Worm (Caenorhabditis elegans): Measurements from ENCODE around the gene moc-3.

The moc-3 gene

ce11 chrIV:8102231-8102630 is 28.1 kb upstream of the moc-3 start, which contains the start of gene Y42H9AR.5:
Gene Y42H9AR.5 (plus strand): TSS chrIV:8102531.
- no peak for TF ChIP-seq unc-86 (tag; optimal IDR thresholded peaks at IDR 0.05)
- peak; percentile 82 for TF ChIP-seq elt-2 (tag; optimal IDR thresholded peaks at IDR 0.05)
- no peak for TF ChIP-seq nhr-232 (tag; optimal IDR thresholded peaks at IDR 0.05)

DNA sequence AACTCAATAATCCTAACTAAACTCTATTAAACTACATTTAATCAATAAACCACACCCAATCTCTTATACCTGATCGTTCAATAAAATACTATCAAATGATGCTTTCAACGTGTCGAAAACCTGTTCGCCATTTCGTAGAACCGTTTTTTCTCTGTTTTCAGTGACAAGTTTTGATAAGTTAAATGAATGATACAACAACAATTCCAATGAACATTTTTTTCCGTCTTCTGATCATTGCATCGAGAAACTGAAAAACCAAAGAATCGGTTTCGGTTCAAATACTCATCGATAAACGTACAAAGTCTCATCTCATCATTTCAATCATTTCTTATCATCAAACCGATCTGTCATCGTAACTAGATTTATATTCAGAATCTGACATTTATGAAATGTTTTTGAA is 27.2 kb upstream of the moc-3 start:
- peak; percentile 28 for TF ChIP-seq unc-55 (GFP tag; optimal IDR thresholded peaks at IDR 0.05)
- no peak for TF ChIP-seq Y22D7AL.16 (tag; optimal IDR thresholded peaks at IDR 0.05)

DNA sequence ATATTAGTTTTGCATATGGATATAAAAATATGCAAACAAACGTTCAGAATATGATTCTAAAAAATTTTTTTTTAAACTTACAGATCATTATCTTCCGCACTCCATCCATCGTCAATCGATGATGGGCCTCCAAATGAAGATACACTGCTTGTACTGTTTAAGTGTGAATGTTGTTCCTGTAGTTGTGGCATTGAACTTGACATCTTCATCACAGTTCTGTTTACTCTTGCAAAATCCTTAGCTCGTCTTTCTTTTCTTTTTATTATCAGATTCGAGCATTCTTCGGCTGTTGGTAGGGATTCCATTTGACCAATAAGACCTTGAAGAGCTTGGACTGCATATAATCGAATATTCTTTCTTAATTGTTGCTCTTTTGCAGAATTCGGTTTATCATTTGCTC is 25.3 kb upstream of the moc-3 start:
- TF ChIP-seq unc-86 (tag; optimal IDR thresholded peaks at IDR 0.05), result no peak
- TF ChIP-seq ceh-45 (GFP tag; IDR thresholded peaks at IDR 0.05), result no peak
- TF ChIP-seq pag-3 (tag; optimal IDR thresholded peaks at IDR 0.05; ENCODE audit: borderline replicate concordance), result no peak
- no peak for TF ChIP-seq ceh-22 (tag; optimal IDR thresholded peaks at IDR 0.05)
- no peak for TF ChIP-seq K02D7.2 (tag; optimal IDR thresholded peaks at IDR 0.05)

DNA sequence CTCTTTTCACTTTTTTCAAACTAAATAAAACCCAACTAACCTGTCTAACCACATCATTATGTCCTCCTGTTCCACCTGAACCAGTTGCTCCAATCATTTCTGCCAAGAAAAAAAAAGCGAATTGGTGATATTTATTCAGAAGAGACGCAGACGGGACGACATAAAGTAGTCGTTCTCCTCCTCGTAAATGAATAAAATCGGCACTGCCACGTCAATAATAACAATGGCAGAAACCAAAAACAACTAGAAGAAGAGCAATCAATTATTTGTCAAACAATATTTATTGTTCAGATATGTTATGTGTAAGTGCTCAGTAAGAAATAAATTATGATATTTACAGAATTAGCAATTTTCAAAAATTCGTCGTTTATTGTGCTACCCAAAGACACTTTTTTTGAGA is 22.9 kb upstream of the moc-3 start, which contains the start of gene rabs-5:
rabs-5 (minus strand) TSS at position 101 of the 400 bp plus-strand sequence.
- TF ChIP-seq unc-3 (GFP tag; conservative IDR thresholded peaks at IDR 0.05) (no peak), unc-3 (tag; optimal IDR thresholded peaks at IDR 0.05) (no peak), K02D7.2 (tag; optimal IDR thresholded peaks at IDR 0.05) (no peak), mec-3 (tag; optimal IDR thresholded peaks at IDR 0.05; ENCODE audit: borderline replicate concordance) (no peak), C08G9.2 (tag; optimal IDR thresholded peaks at IDR 0.05) (no peak), zip-5 (tag; optimal IDR thresholded peaks at IDR 0.05) (no peak), pros-1 (tag; optimal IDR thresholded peaks at IDR 0.05) (no peak), fax-1 (tag; optimal IDR thresholded peaks at IDR 0.05) (no peak), K09A11.1 (tag; optimal IDR thresholded peaks at IDR 0.05; ENCODE audit: insufficient read depth) (no peak), F13H6.1 (tag; optimal IDR thresholded peaks at IDR 0.05) (no peak), T23F11.4 (GFP tag; optimal IDR thresholded peaks at IDR 0.05) (no peak), C38D4.7 (GFP tag; optimal IDR thresholded peaks at IDR 0.05) (no peak), ets-4 (tag; optimal IDR thresholded peaks at IDR 0.05) (no peak), che-1 (tag; optimal IDR thresholded peaks at IDR 0.05) (no peak), hlh-6 (tag; optimal IDR thresholded peaks at IDR 0.05) (no peak), ttx-3 (tag; optimal IDR thresholded peaks at IDR 0.05) (no peak), sox-4 (tag; optimal IDR thresholded peaks at IDR 0.05) (no peak), gmeb-2 (tag; optimal IDR thresholded peaks at IDR 0.05) (no peak), npax-4 (tag; optimal IDR thresholded peaks at IDR 0.05) (no peak), rnt-1 (tag; optimal IDR thresholded peaks at IDR 0.05) (no peak)

- TF ChIP-seq ceh-48 (tag; optimal IDR thresholded peaks at IDR 0.05), result peak; percentile 25
- TF ChIP-seq nhr-11 (tag; optimal IDR thresholded peaks at IDR 0.05), result no peak
- TF ChIP-seq pax-1 (tag; optimal IDR thresholded peaks at IDR 0.05), result no peak
- TF ChIP-seq gmeb-2 (tag; optimal IDR thresholded peaks at IDR 0.05), result no peak
- TF ChIP-seq ama-1 (optimal IDR thresholded peaks at IDR 0.05), result no peak
- TF ChIP-seq ceh-9 (tag; optimal IDR thresholded peaks at IDR 0.05), result no peak
- no peak for TF ChIP-seq odd-2 (tag; optimal IDR thresholded peaks at IDR 0.05)
- no peak for TF ChIP-seq C08G9.2 (tag; optimal IDR thresholded peaks at IDR 0.05)
- no peak for TF ChIP-seq unc-86 (tag; optimal IDR thresholded peaks at IDR 0.05)
- TF ChIP-seq nfya-1 (tag; optimal IDR thresholded peaks at IDR 0.05), result peak; percentile 9
- TF ChIP-seq eyg-1 (tag; optimal IDR thresholded peaks at IDR 0.05), result no peak
- TF ChIP-seq elt-4 (tag; optimal IDR thresholded peaks at IDR 0.05), result no peak
- TF ChIP-seq ceh-31 (tag; optimal IDR thresholded peaks at IDR 0.05), result peak; percentile 18
- peak; percentile 11 for TF ChIP-seq ceh-14 (tag; optimal IDR thresholded peaks at IDR 0.05)
- TF ChIP-seq hlh-6 (tag; optimal IDR thresholded peaks at IDR 0.05), result no peak
- no peak for TF ChIP-seq dmd-4 (tag; optimal IDR thresholded peaks at IDR 0.05; ENCODE audit: borderline replicate concordance)
- TF ChIP-seq hlh-30 (tag; optimal IDR thresholded peaks at IDR 0.05; ENCODE audit: insufficient read depth), result no peak
- TF ChIP-seq tbx-7 (tag; optimal IDR thresholded peaks at IDR 0.05), result no peak
- TF ChIP-seq pag-3 (tag; optimal IDR thresholded peaks at IDR 0.05; ENCODE audit: borderline replicate concordance), result no peak
- no peak for TF ChIP-seq ztf-16 (tag; optimal IDR thresholded peaks at IDR 0.05)
- TF ChIP-seq fkh-10 (GFP tag; optimal IDR thresholded peaks at IDR 0.05), result no peak
- no peak for TF ChIP-seq syd-9 (tag; optimal IDR thresholded peaks at IDR 0.05)
- no peak for TF ChIP-seq zip-5 (tag; optimal IDR thresholded peaks at IDR 0.05)
- peak; percentile 14 for TF ChIP-seq ceh-19 (GFP tag; optimal IDR thresholded peaks at IDR 0.05)
- no peak for TF ChIP-seq ceh-18 (tag; optimal IDR thresholded peaks at IDR 0.05)
Measured at ce11 chrIV:8112187-8112586, 18.2 kb upstream of the moc-3 start, which contains the start of gene Y42H9AR.4. Gene Y42H9AR.4 (minus strand): TSS chrIV:8112218.
